Fruit fly (Drosophila melanogaster) whole organism, embryonic: Measurements from ENCODE around the gene CG10750.
A peak's percentile ranks its signal among the peaks of the same experiment; 100 is the strongest.

Experiments used
- Adf1 ChIP-seq: fragments of 200-800 bp; sonication (Bioruptor generic); IDR thresholded peaks from 2 replicates; pipeline ENCODE4 v1.3.6; 2022; ENCODE audit warnings: missing biosample characterization, missing genetic modification characterization
- CG10209 ChIP-seq: fragments of 200-800 bp; sonication (Bioruptor generic); optimal IDR thresholded peaks from 3 replicates; lab custom pipeline; 2017; ENCODE audit warnings: missing biosample characterization, mild to moderate bottlenecking, missing genetic modification characterization, missing genetic modification reagents
- CG10274 ChIP-seq: fragments of 200-800 bp; sonication (Bioruptor generic); optimal IDR thresholded peaks from 3 replicates; lab custom pipeline; 2017; ENCODE audit warnings: missing biosample characterization, mild to moderate bottlenecking, missing genetic modification characterization
- CG11723 ChIP-seq: fragments of 200-800 bp; sonication (Bioruptor generic); optimal IDR thresholded peaks from 2 replicates; lab custom pipeline; 2017; ENCODE audit warnings: missing biosample characterization, mild to moderate bottlenecking, missing genetic modification characterization
- CG12104 ChIP-seq: fragments of 200-800 bp; sonication (Bioruptor generic); optimal IDR thresholded peaks from 3 replicates; lab custom pipeline; 2016; ENCODE audit warnings: missing biosample characterization, missing genetic modification characterization
- CG12155 ChIP-seq: fragments of 200-800 bp; sonication (Bioruptor generic); optimal IDR thresholded peaks from 3 replicates; lab custom pipeline; 2016; ENCODE audit warnings: missing biosample characterization, missing genetic modification characterization
- CG12942 ChIP-seq: fragments of 200-800 bp; sonication (Bioruptor generic); optimal IDR thresholded peaks from 3 replicates; lab custom pipeline; 2016; ENCODE audit warnings: missing biosample characterization, missing genetic modification characterization
- CG15479 ChIP-seq: fragments of 200-800 bp; sonication (Bioruptor generic); optimal IDR thresholded peaks from 3 replicates; lab custom pipeline; 2019; ENCODE audit warnings: missing biosample characterization, mild to moderate bottlenecking, missing genetic modification characterization, moderate library complexity
- CG17361 ChIP-seq: fragments of 200-800 bp; sonication (Bioruptor generic); IDR thresholded peaks from 3 replicates; pipeline ENCODE4 v1.3.6; 2022; ENCODE audit warnings: missing biosample characterization, missing genetic modification characterization
- CG1832 ChIP-seq: fragments of 200-800 bp; sonication (Bioruptor generic); optimal IDR thresholded peaks from 2 replicates; lab custom pipeline; 2017; ENCODE audit warnings: missing biosample characterization, mild to moderate bottlenecking, missing genetic modification characterization, inconsistent platforms
- CG18764 ChIP-seq: fragments of 200-800 bp; sonication (Bioruptor generic); optimal IDR thresholded peaks from 3 replicates; lab custom pipeline; 2016; ENCODE audit warnings: missing biosample characterization, missing genetic modification characterization
- CG2712 ChIP-seq: fragments of 200-800 bp; optimal IDR thresholded peaks from 3 replicates; lab custom pipeline; 2019; ENCODE audit warnings: missing biosample characterization, mild to moderate bottlenecking, missing genetic modification characterization, moderate library complexity
- CG31388 ChIP-seq: fragments of 200-800 bp; sonication (Bioruptor generic); optimal IDR thresholded peaks from 2 replicates; lab custom pipeline; 2016; ENCODE audit warnings: missing biosample characterization, missing genetic modification characterization
- CG34422 ChIP-seq: fragments of 200-800 bp; sonication (Bioruptor generic); IDR thresholded peaks from 3 replicates; pipeline ENCODE4 v1.3.6; 2022; ENCODE audit warnings: missing biosample characterization, missing genetic modification characterization
- CG4328 ChIP-seq: fragments of 200-800 bp; sonication (Bioruptor generic); optimal IDR thresholded peaks from 3 replicates; lab custom pipeline; 2017; ENCODE audit warnings: missing biosample characterization, missing genetic modification reagents, missing genetic modification characterization
- CG6175 ChIP-seq: fragments of 200-800 bp; sonication (Bioruptor generic); IDR thresholded peaks from 3 replicates; pipeline ENCODE4 v1.3.6; 2022; ENCODE audit warnings: missing biosample characterization, missing genetic modification characterization
- CG7271 ChIP-seq: fragments of 200-800 bp; sonication (Bioruptor generic); optimal IDR thresholded peaks from 2 replicates; lab custom pipeline; 2018; ENCODE audit warnings: missing biosample characterization, mild to moderate bottlenecking, missing genetic modification characterization, moderate library complexity
- CG7786 ChIP-seq: fragments of 200-800 bp; sonication (Bioruptor generic); optimal IDR thresholded peaks from 2 replicates; lab custom pipeline; 2016; ENCODE audit warnings: missing biosample characterization, missing genetic modification characterization
- CG8281 ChIP-seq: fragments of 200-800 bp; sonication (Bioruptor generic); optimal IDR thresholded peaks from 2 replicates; lab custom pipeline; 2018; ENCODE audit warnings: missing biosample characterization, mild to moderate bottlenecking, missing genetic modification characterization, moderate library complexity
- D ChIP-seq, 2 experiments: fragments of 200-800 bp in 1 of 2; fragments of >200 bp in 1 of 2; sonication (Bioruptor generic) in 1 of 2; optimal IDR thresholded peaks; 2 replicates in 1 of 2; 3 replicates in 1 of 2; lab custom pipeline; 2017; ENCODE audit warnings: mild to moderate bottlenecking in 1 of 2, missing biosample characterization in 1 of 2, missing genetic modification characterization in 1 of 2, missing genetic modification reagents in 1 of 2
- Dip3 ChIP-seq: fragments of 200-800 bp; sonication (Bioruptor generic); optimal IDR thresholded peaks from 3 replicates; lab custom pipeline; 2016; ENCODE audit warnings: missing biosample characterization, missing genetic modification characterization
- Med ChIP-seq: fragments of 200-800 bp; sonication (Bioruptor generic); peaks from one replicate; lab custom pipeline; 2016; ENCODE audit warnings: missing biosample characterization, missing genetic modification characterization, mild to moderate bottlenecking, inconsistent platforms, moderate library complexity
- Mes4 ChIP-seq: fragments of 200-800 bp; sonication (Bioruptor generic); optimal IDR thresholded peaks from 2 replicates; lab custom pipeline; 2016; ENCODE audit warnings: missing biosample characterization, missing genetic modification characterization
- Mrtf ChIP-seq: fragments of 200-800 bp; sonication (Bioruptor generic); IDR thresholded peaks from 3 replicates; pipeline ENCODE4 v1.3.6; 2022; ENCODE audit warnings: missing biosample characterization, missing genetic modification characterization
- NC2β ChIP-seq: fragments of 200-800 bp; sonication (Bioruptor generic); optimal IDR thresholded peaks from 2 replicates; lab custom pipeline; 2016; ENCODE audit warnings: missing biosample characterization, missing genetic modification characterization
- NK7.1 ChIP-seq: fragments of 200-800 bp; sonication (Bioruptor generic); optimal IDR thresholded peaks from 3 replicates; lab custom pipeline; 2016; ENCODE audit warnings: missing biosample characterization, missing genetic modification characterization
- Oaz ChIP-seq: fragments of 200-800 bp; sonication (Bioruptor generic); IDR thresholded peaks from 2 replicates; pipeline ENCODE4 v1.3.6; 2022; ENCODE audit warnings: missing biosample characterization, missing genetic modification characterization
- Ravus ChIP-seq: fragments of 200-800 bp; sonication (Bioruptor generic); IDR thresholded peaks from 2 replicates; pipeline ENCODE4 v1.3.6; 2022; ENCODE audit warnings: missing biosample characterization, missing genetic modification characterization
- Side ChIP-seq: fragments of 200-800 bp; sonication (Bioruptor generic); optimal IDR thresholded peaks from 2 replicates; lab custom pipeline; 2016; ENCODE audit warnings: missing biosample characterization, missing genetic modification characterization
- Sox100B ChIP-seq: fragments of 200-800 bp; sonication (Bioruptor generic); optimal IDR thresholded peaks from 3 replicates; lab custom pipeline; 2018; ENCODE audit warnings: missing biosample characterization, mild to moderate bottlenecking, missing genetic modification characterization
- Vsx1 ChIP-seq: fragments of 200-800 bp; sonication (Bioruptor generic); optimal IDR thresholded peaks from 2 replicates; lab custom pipeline; 2017; ENCODE audit warnings: missing biosample characterization, mild to moderate bottlenecking, missing genetic modification characterization, missing genetic modification reagents
- ac ChIP-seq: fragments of 200-800 bp; sonication (Bioruptor generic); optimal IDR thresholded peaks from 3 replicates; lab custom pipeline; 2017; ENCODE audit warnings: missing biosample characterization, mild to moderate bottlenecking, missing genetic modification characterization
- amos ChIP-seq: fragments of 200-800 bp; sonication (Bioruptor generic); IDR thresholded peaks from 2 replicates; pipeline ENCODE4 v1.3.6; 2022; ENCODE audit warnings: missing biosample characterization, missing genetic modification characterization; ENCODE audit not compliant: partially characterized antibody
- br ChIP-seq: fragments of >200 bp; optimal IDR thresholded peaks from 2 replicates; lab custom pipeline; 2017
- crc ChIP-seq: fragments of 200-800 bp; sonication (Bioruptor generic); optimal IDR thresholded peaks from 2 replicates; lab custom pipeline; 2016; ENCODE audit warnings: missing biosample characterization, missing genetic modification characterization
- en ChIP-seq: fragments of 200-800 bp; sonication (Bioruptor generic); optimal IDR thresholded peaks from 2 replicates; lab custom pipeline; 2016; ENCODE audit warnings: missing biosample characterization, missing genetic modification characterization
- gsb-n ChIP-seq: fragments of 200-800 bp; sonication (Bioruptor generic); optimal IDR thresholded peaks from 3 replicates; lab custom pipeline; 2018; ENCODE audit warnings: missing biosample characterization, mild to moderate bottlenecking, missing genetic modification characterization
- klu ChIP-seq: fragments of 200-800 bp; sonication (Bioruptor generic); IDR thresholded peaks from 2 replicates; pipeline ENCODE4 v1.3.6; 2022; ENCODE audit warnings: missing biosample characterization, missing genetic modification characterization
- lola ChIP-seq, 3 experiments: fragments of >200 bp in 2 of 3; fragments of 200-800 bp in 1 of 3; sonication (Bioruptor generic) in 1 of 3; optimal IDR thresholded peaks; 2 replicates each; lab custom pipeline; 2017 to 2019; ENCODE audit warnings: missing biosample characterization in 3 of 3, missing genetic modification characterization in 3 of 3, mild to moderate bottlenecking in 1 of 3, moderate library complexity in 1 of 3
- nerfin-1 ChIP-seq: fragments of 200-800 bp; sonication (Bioruptor generic); optimal IDR thresholded peaks from 3 replicates; lab custom pipeline; 2019; ENCODE audit warnings: missing biosample characterization, mild to moderate bottlenecking, missing genetic modification characterization, moderate library complexity
- nmo ChIP-seq: fragments of 200-800 bp; sonication (Bioruptor generic); optimal IDR thresholded peaks from 2 replicates; lab custom pipeline; 2018; ENCODE audit warnings: missing biosample characterization, mild to moderate bottlenecking, missing genetic modification characterization, moderate library complexity
- onecut ChIP-seq: fragments of 200-800 bp; sonication (Bioruptor generic); IDR thresholded peaks from 2 replicates; pipeline ENCODE4 v1.3.6; 2022; ENCODE audit warnings: missing biosample characterization, missing genetic modification characterization
- pfk ChIP-seq: fragments of 200-800 bp; sonication (Bioruptor generic); optimal IDR thresholded peaks from 2 replicates; lab custom pipeline; 2018; ENCODE audit warnings: missing biosample characterization, mild to moderate bottlenecking, missing genetic modification characterization, moderate library complexity
- pho ChIP-seq: fragments of 200-800 bp; sonication (Bioruptor generic); optimal IDR thresholded peaks from 2 replicates; lab custom pipeline; 2016; ENCODE audit warnings: missing biosample characterization, missing genetic modification characterization
- sens-2 ChIP-seq: fragments of 200-800 bp; sonication (Bioruptor generic); IDR thresholded peaks from 2 replicates; pipeline ENCODE4 v1.3.6; 2022; ENCODE audit warnings: missing biosample characterization, missing genetic modification characterization
- sisA ChIP-seq: fragments of 200-800 bp; sonication (Bioruptor generic); IDR thresholded peaks from 2 replicates; pipeline ENCODE4 v1.3.6; 2022; ENCODE audit warnings: missing biosample characterization, missing genetic modification characterization
- slp2 ChIP-seq: fragments of 200-800 bp; sonication (Bioruptor generic); optimal IDR thresholded peaks from 2 replicates; lab custom pipeline; 2016; ENCODE audit warnings: missing biosample characterization, missing genetic modification characterization
- sug ChIP-seq: fragments of 200-800 bp; optimal IDR thresholded peaks from 2 replicates; lab custom pipeline; 2019; ENCODE audit warnings: missing biosample characterization, mild to moderate bottlenecking, missing genetic modification characterization, moderate library complexity
- unpg ChIP-seq: fragments of 200-800 bp; sonication (Bioruptor generic); optimal IDR thresholded peaks from 3 replicates; lab custom pipeline; 2018; ENCODE audit warnings: missing biosample characterization, mild to moderate bottlenecking, missing genetic modification characterization, moderate library complexity
- vvl ChIP-seq: fragments of 200-800 bp; sonication (Bioruptor generic); IDR thresholded peaks from 2 replicates; pipeline ENCODE4 v1.3.6; 2022; ENCODE audit warnings: missing biosample characterization, missing genetic modification characterization
- yki ChIP-seq: fragments of >200 bp; optimal IDR thresholded peaks from 3 replicates; lab custom pipeline; 2018
- z ChIP-seq: fragments of 200-800 bp; sonication (Bioruptor generic); IDR thresholded peaks from 3 replicates; pipeline ENCODE4 v1.3.6; 2022; ENCODE audit warnings: missing biosample characterization, missing genetic modification characterization

The CG10750 gene

DNA sequence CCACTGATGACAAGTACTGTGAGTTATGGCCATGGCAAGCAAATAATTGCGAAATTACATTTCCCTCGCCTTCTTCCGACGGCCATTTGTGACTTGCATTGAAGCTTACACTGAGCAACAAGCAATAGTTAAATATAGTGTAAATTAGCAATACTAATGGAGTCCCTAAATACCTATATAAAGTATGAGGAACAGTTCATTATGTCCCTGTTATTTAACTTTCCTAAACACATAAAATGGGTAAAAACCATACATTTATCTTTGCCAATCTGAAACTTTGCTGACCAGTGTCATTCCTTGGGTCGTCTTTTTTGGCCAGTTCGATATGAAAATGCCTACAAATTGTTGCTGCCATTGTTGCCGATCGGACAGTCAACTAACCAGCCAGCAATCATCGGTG lies 25.4 kb downstream of the CG10750 start (continued):
- TF ChIP-seq Vsx1 (GFP tag; lab: Kevin White, UChicago): no peak
- 0 out of 2 replicates have a peak, but pooled peaks have one; percentile 8 for TF ChIP-seq sisA (GFP tag; lab: Robert Waterston, UW)
- TF ChIP-seq CG18764 (GFP tag; lab: Kevin White, UChicago): no peak
- no peak for TF ChIP-seq nerfin-1 (tag; lab: Kevin White, UChicago)
- peak; percentile 27; the same call in 1 of the 2 replicates for TF ChIP-seq vvl (GFP tag; lab: Robert Waterston, UW)
- TF ChIP-seq CG7271 (tag; lab: Kevin White, UChicago): no peak
- no peak for TF ChIP-seq Oaz
- TF ChIP-seq CG11723 (GFP tag; lab: Kevin White, UChicago): no peak
- TF ChIP-seq Sox100B (GFP tag; lab: Kevin White, UChicago): no peak
- no peak for TF ChIP-seq ac (GFP tag; lab: Kevin White, UChicago)
- peak; percentile 70 for TF ChIP-seq Med (GFP tag; lab: Kevin White, UChicago)
- TF ChIP-seq CG31388 (GFP tag; lab: Kevin White, UChicago): no peak
- TF ChIP-seq CG10209: peak; percentile 1
- TF ChIP-seq CG6175: no peak
- TF ChIP-seq CG15479 (GFP tag; lab: Kevin White, UChicago): no peak
- no peak for TF ChIP-seq CG12155 (GFP tag; lab: Kevin White, UChicago)
- no peak for TF ChIP-seq CG12942 (GFP tag; lab: Kevin White, UChicago)
- no peak for TF ChIP-seq en (GFP tag; lab: Kevin White, UChicago)
- no peak for TF ChIP-seq CG8281 (tag; lab: Kevin White, UChicago)
- TF ChIP-seq NK7.1 (GFP tag; lab: Kevin White, UChicago): no peak
- no peak for TF ChIP-seq Mrtf (GFP tag; lab: Robert Waterston, UW)
- TF ChIP-seq pho (GFP tag; lab: Kevin White, UChicago): no peak
- no peak for TF ChIP-seq sens-2 (GFP tag; lab: Robert Waterston, UW)
- TF ChIP-seq lola (GFP tag; optimal IDR thresholded peaks at IDR 0.05; lab: Kevin White, UChicago): no peak
- TF ChIP-seq CG2712 (tag; lab: Kevin White, UChicago): peak; percentile 25
- no peak for TF ChIP-seq NC2β (GFP tag; lab: Kevin White, UChicago)
- no peak for TF ChIP-seq sug
- no peak for TF ChIP-seq CG1832
- no peak for TF ChIP-seq z (GFP tag; lab: Robert Waterston, UW)
- TF ChIP-seq nmo (GFP tag; lab: Kevin White, UChicago): peak; percentile 6
- TF ChIP-seq CG12104 (GFP tag; lab: Kevin White, UChicago): no peak
- TF ChIP-seq D (optimal IDR thresholded peaks at IDR 0.05; lab: Kevin White, UChicago): no peak
- TF ChIP-seq D (GFP tag; optimal IDR thresholded peaks at IDR 0.05; lab: Kevin White, UChicago): no peak
- TF ChIP-seq Ravus (GFP tag; lab: Robert Waterston, UW): no peak
- no peak for TF ChIP-seq slp2 (GFP tag; lab: Kevin White, UChicago)
- no peak for TF ChIP-seq yki (lab: Kevin White, UChicago)
- TF ChIP-seq gsb-n: no peak
- no peak for TF ChIP-seq CG4328
- no peak for TF ChIP-seq klu (GFP tag; lab: Robert Waterston, UW)
- peak; percentile 25 for TF ChIP-seq unpg (GFP tag; lab: Kevin White, UChicago)
- TF ChIP-seq CG7786 (GFP tag; lab: Kevin White, UChicago): no peak
- no peak for TF ChIP-seq CG10274 (GFP tag; lab: Kevin White, UChicago)
- TF ChIP-seq CG17361 (GFP tag; lab: Robert Waterston, UW): no peak
- TF ChIP-seq amos: no peak
- TF ChIP-seq Dip3 (GFP tag; lab: Kevin White, UChicago): no peak
- TF ChIP-seq onecut (GFP tag; lab: Robert Waterston, UW): no peak
- TF ChIP-seq Adf1 (GFP tag; lab: Robert Waterston, UW): no peak
- no peak for TF ChIP-seq CG34422 (GFP tag; lab: Robert Waterston, UW)
- TF ChIP-seq Mes4 (GFP tag; lab: Kevin White, UChicago): no peak
- no peak for TF ChIP-seq br (lab: Kevin White, UChicago)
- TF ChIP-seq Side (GFP tag; lab: Kevin White, UChicago): no peak
- no peak for TF ChIP-seq crc (GFP tag; lab: Kevin White, UChicago)
- no peak for TF ChIP-seq pfk (GFP tag; lab: Kevin White, UChicago)
